Fruit fly (Drosophila melanogaster) Kc167 (cell line): ENCODE data around the gene Blos4.

Source experiments
- Myc ChIP-seq: fragments of >200 bp; optimal IDR thresholded peaks from 2 replicates; lab custom pipeline; 2017; ENCODE audit warnings: missing external identifiers
- Sin3A ChIP-seq: fragments of >200 bp; optimal IDR thresholded peaks from 2 replicates; lab custom pipeline; 2018; ENCODE audit warnings: missing external identifiers
- h ChIP-seq: fragments of >200 bp; optimal IDR thresholded peaks from 3 replicates; lab custom pipeline; 2018; ENCODE audit warnings: missing external identifiers
- insv ChIP-seq: fragments of >200 bp; optimal IDR thresholded peaks from 3 replicates; lab custom pipeline; 2018; ENCODE audit warnings: missing external identifiers
- psq ChIP-seq: fragments of >200 bp; optimal IDR thresholded peaks from 2 replicates; lab custom pipeline; 2017; ENCODE audit warnings: missing external identifiers
- ttk ChIP-seq: sonication (Bioruptor generic); optimal IDR thresholded peaks from 2 replicates; lab custom pipeline; 2017; ENCODE audit warnings: missing external identifiers

dm6 chr3L:10861657-10862543 is 17.0 kb upstream of the Blos4 start:
- TF ChIP-seq h (lab: Kevin White, UChicago) (no peak), insv (no peak), Sin3A (no peak), Myc (no peak), psq (lab: Kevin White, UChicago) (no peak), ttk (lab: Kevin White, UChicago) (no peak)
